Fruit fly (Drosophila melanogaster): Measurements from ENCODE around the gene CG42467.
A peak's percentile ranks its signal among the peaks of the same experiment; 100 is the strongest.

CG42467 gene

DNA sequence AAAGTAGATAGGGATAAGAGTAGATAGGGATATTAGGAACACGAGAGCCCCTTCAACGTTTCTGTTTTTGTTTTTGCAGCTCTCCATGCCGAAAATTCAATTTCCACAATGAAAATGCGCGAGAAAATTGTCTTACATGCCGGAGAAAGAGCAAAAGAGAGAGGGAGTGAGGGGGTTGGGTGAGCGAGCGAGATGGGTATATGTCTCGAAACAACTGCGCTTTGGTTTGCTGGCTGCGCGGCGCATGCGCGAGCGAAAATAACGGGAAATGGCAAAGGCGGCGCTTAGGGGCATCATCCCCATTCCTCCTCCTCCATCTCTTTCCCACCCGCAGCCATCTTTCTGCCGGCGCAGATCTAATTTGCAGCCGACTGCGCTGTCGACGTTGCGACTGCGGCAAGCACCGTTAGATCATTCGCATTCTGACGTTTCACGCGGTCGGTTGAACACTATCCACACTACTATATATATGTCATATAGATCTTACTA, 38.7 kb upstream of the CG42467 start, which contains the start of gene Drgx (continued):
- TF ChIP-seq pros (GFP tag; optimal IDR thresholded peaks at IDR 0.05) (peak; percentile 66), CG30403 (GFP tag; optimal IDR thresholded peaks at IDR 0.05) (no peak), Mad (GFP tag; optimal IDR thresholded peaks at IDR 0.05) (no peak), ewg (GFP tag; optimal IDR thresholded peaks at IDR 0.05) (peak; percentile 97), hkb (optimal IDR thresholded peaks at IDR 0.05) (no peak), hkb (GFP tag; IDR thresholded peaks at IDR 0.05) (no peak; the same call in 1 of the 2 replicates), Dfd (GFP tag; optimal IDR thresholded peaks at IDR 0.05) (no peak), CoRest (tag; optimal IDR thresholded peaks at IDR 0.05) (peak; percentile 6), Trl (optimal IDR thresholded peaks at IDR 0.05) (peak; percentile 37 to 58), Trl (GFP tag; optimal IDR thresholded peaks at IDR 0.05) (no peak), CG10462 (GFP tag; optimal IDR thresholded peaks at IDR 0.05) (no peak), Chrac-16 (GFP tag; optimal IDR thresholded peaks at IDR 0.05) (no peak), CG32767 (GFP tag; IDR thresholded peaks at IDR 0.05) (0 out of 2 replicates have a peak, but pooled peaks have one; percentile 19), ci (GFP tag; IDR thresholded peaks at IDR 0.05) (no peak), HmgD (GFP tag; optimal IDR thresholded peaks at IDR 0.05) (no peak), Jarid2 (GFP tag; optimal IDR thresholded peaks at IDR 0.05) (peak; percentile 59), Nf-YB (GFP tag; optimal IDR thresholded peaks at IDR 0.05) (peak; percentile 98), danr (GFP tag; IDR thresholded peaks at IDR 0.05) (no peak), Nf-YA (GFP tag; IDR thresholded peaks at IDR 0.05) (peak; percentile 92), crol (GFP tag; IDR thresholded peaks at IDR 0.05) (peak; percentile 94), CTCF (GFP tag; optimal IDR thresholded peaks at IDR 0.05) (peak; percentile 14), Nf-YC (tag; optimal IDR thresholded peaks at IDR 0.05) (peak; percentile 98), aop (GFP tag; IDR thresholded peaks at IDR 0.05) (no peak), chinmo (GFP tag; IDR thresholded peaks at IDR 0.05; ENCODE audit: partially characterized antibody) (peak; percentile 58; the same call in 1 of the 4 replicates), ato (GFP tag; IDR thresholded peaks at IDR 0.05; ENCODE audit: partially characterized antibody) (0 out of 2 replicates have a peak, but pooled peaks have one; percentile 12), CG7839 (tag; optimal IDR thresholded peaks at IDR 0.05) (no peak), Dip2 (GFP tag; IDR thresholded peaks at IDR 0.05) (no peak), gsb (GFP tag; IDR thresholded peaks at IDR 0.05) (no peak), Poxn (GFP tag; IDR thresholded peaks at IDR 0.05) (no peak), CG15479 (GFP tag; optimal IDR thresholded peaks at IDR 0.05) (peak; percentile 24), Atf6 (GFP tag; IDR thresholded peaks at IDR 0.05) (no peak), CG11560 (tag; IDR thresholded peaks at IDR 0.05) (no peak), Doc3 (GFP tag; IDR thresholded peaks at IDR 0.05; ENCODE audit: partially characterized antibody) (no peak), CG13123 (GFP tag; optimal IDR thresholded peaks at IDR 0.05) (no peak), stc (GFP tag; IDR thresholded peaks at IDR 0.05) (no peak), CG3163 (GFP tag; optimal IDR thresholded peaks at IDR 0.05) (no peak), pan (optimal IDR thresholded peaks at IDR 0.05) (no peak), pan (GFP tag; optimal IDR thresholded peaks at IDR 0.05 in 1 of 2, IDR thresholded peaks at IDR 0.05 in 1 of 2) (no peak), Mes4 (GFP tag; optimal IDR thresholded peaks at IDR 0.05) (no peak), her (GFP tag; optimal IDR thresholded peaks at IDR 0.05) (no peak), nmo (GFP tag; optimal IDR thresholded peaks at IDR 0.05) (peak; percentile 9), cg (GFP tag; optimal IDR thresholded peaks at IDR 0.05) (peak; percentile 11), phol (tag; optimal IDR thresholded peaks at IDR 0.05) (peak; percentile 9), Bgb (GFP tag; IDR thresholded peaks at IDR 0.05; ENCODE audit: partially characterized antibody) (peak; percentile 13; the same call in 1 of the 2 replicates), CG13287 (GFP tag; IDR thresholded peaks at IDR 0.05; ENCODE audit: partially characterized antibody) (peak; percentile 31; the same call in 1 of the 2 replicates), prd (optimal IDR thresholded peaks at IDR 0.05) (no peak), prd (GFP tag; IDR thresholded peaks at IDR 0.05) (no peak), fd3F (GFP tag; optimal IDR thresholded peaks at IDR 0.05) (no peak), esg (GFP tag; conservative IDR thresholded peaks at IDR 0.05) (no peak), CG6791 (GFP tag; IDR thresholded peaks at IDR 0.05; ENCODE audit: partially characterized antibody) (0 out of 3 replicates have a peak, but pooled peaks have one; percentile 39)

All from whole organism, embryonic.